Worm (Caenorhabditis elegans) whole organism, mixed stage, embryonic: ENCODE measurements around the gene F13E9.13.

ENCODE experiments used
- M03D4.4 ChIP-seq: sonication (generic microtip); optimal IDR thresholded peaks from 2 replicates; lab custom pipeline; 2017; ENCODE audit warnings: mild to moderate bottlenecking, missing genetic modification characterization, missing compliant biosample characterization
- bed-3 ChIP-seq: fragments of 200-800 bp; sonication (Bioruptor generic); optimal IDR thresholded peaks from 3 replicates; lab custom pipeline; 2018; ENCODE audit warnings: mild to moderate bottlenecking, missing genetic modification characterization, moderate library complexity, missing compliant biosample characterization
- blmp-1 ChIP-seq: fragments of 150-350 bp; optimal IDR thresholded peaks from 2 replicates; lab custom pipeline; 2014; ENCODE audit warnings: missing biosample characterization, missing genetic modification characterization
- ceh-43 ChIP-seq: fragments of 200-800 bp; sonication (Bioruptor generic); optimal IDR thresholded peaks from 2 replicates; lab custom pipeline; 2018; ENCODE audit warnings: mild to moderate bottlenecking, missing genetic modification characterization, moderate library complexity, missing compliant biosample characterization
- ces-1 ChIP-seq: fragments of 150-350 bp; optimal IDR thresholded peaks from 2 replicates; lab custom pipeline; 2014; ENCODE audit warnings: missing biosample characterization, missing genetic modification reagents, missing genetic modification characterization
- cnd-1 ChIP-seq: fragments of 200-800 bp; sonication (Bioruptor generic); optimal IDR thresholded peaks from 2 replicates; lab custom pipeline; 2018; ENCODE audit warnings: mild to moderate bottlenecking, missing genetic modification characterization, missing compliant biosample characterization
- drap-1 ChIP-seq: fragments of 200-800 bp; sonication (Bioruptor generic); optimal IDR thresholded peaks from 3 replicates; lab custom pipeline; 2018; ENCODE audit warnings: mild to moderate bottlenecking, missing genetic modification characterization, missing compliant biosample characterization
- elt-1 ChIP-seq: sonication (generic microtip); optimal IDR thresholded peaks from 2 replicates; lab custom pipeline; 2017; ENCODE audit warnings: missing genetic modification characterization, mild to moderate bottlenecking, missing compliant biosample characterization, antibody characterized with exemption, moderate library complexity, borderline replicate concordance; ENCODE audit not compliant: insufficient read depth
- flh-1 ChIP-seq: fragments of 200-800 bp; sonication (Bioruptor generic); optimal IDR thresholded peaks from 2 replicates; lab custom pipeline; 2018; ENCODE audit warnings: mild to moderate bottlenecking, missing genetic modification characterization, moderate library complexity, missing compliant biosample characterization
- ham-2 ChIP-seq: fragments of 200-800 bp; sonication (Bioruptor generic); optimal IDR thresholded peaks from 2 replicates; lab custom pipeline; 2018; ENCODE audit warnings: mild to moderate bottlenecking, missing genetic modification characterization, missing compliant biosample characterization
- hlh-1 ChIP-seq: fragments of 150-350 bp; optimal IDR thresholded peaks from 2 replicates; lab custom pipeline; 2014; ENCODE audit warnings: missing biosample characterization, missing genetic modification reagents, missing genetic modification characterization
- lin-13 ChIP-seq: fragments of 150-350 bp; optimal IDR thresholded peaks from 2 replicates; lab custom pipeline; 2014; ENCODE audit warnings: missing biosample characterization, missing genetic modification characterization
- lin-32 ChIP-seq: fragments of 200-800 bp; sonication (Bioruptor generic); optimal IDR thresholded peaks from 2 replicates; lab custom pipeline; 2018; ENCODE audit warnings: mild to moderate bottlenecking, missing genetic modification characterization, missing compliant biosample characterization
- lsy-2 ChIP-seq: fragments of 150-350 bp; optimal IDR thresholded peaks from 2 replicates; lab custom pipeline; 2014; ENCODE audit warnings: missing biosample characterization, missing genetic modification characterization
- mep-1 ChIP-seq: fragments of 150-350 bp; optimal IDR thresholded peaks from 2 replicates; lab custom pipeline; 2017; ENCODE audit warnings: missing biosample characterization, missing genetic modification reagents, missing genetic modification characterization, inconsistent platforms
- mls-2 ChIP-seq: sonication (generic microtip); optimal IDR thresholded peaks from 2 replicates; lab custom pipeline; 2016; ENCODE audit warnings: mild to moderate bottlenecking, missing genetic modification characterization, moderate library complexity, missing compliant biosample characterization
- nhr-12 ChIP-seq: fragments of 150-350 bp; optimal IDR thresholded peaks from 2 replicates; lab custom pipeline; 2014; ENCODE audit warnings: missing biosample characterization, missing genetic modification characterization
- nhr-2 ChIP-seq: fragments of 150-350 bp; optimal IDR thresholded peaks from 2 replicates; lab custom pipeline; 2014; ENCODE audit warnings: missing biosample characterization, missing genetic modification characterization
- nhr-237 ChIP-seq: fragments of 150-350 bp; optimal IDR thresholded peaks from 2 replicates; lab custom pipeline; 2014; ENCODE audit warnings: missing biosample characterization, missing genetic modification characterization
- nhr-28 ChIP-seq: fragments of 150-350 bp; optimal IDR thresholded peaks from 2 replicates; lab custom pipeline; 2014; ENCODE audit warnings: missing biosample characterization, missing genetic modification characterization
- nhr-76 ChIP-seq: sonication (generic microtip); optimal IDR thresholded peaks from 2 replicates; lab custom pipeline; 2017; ENCODE audit warnings: missing biosample characterization, missing genetic modification characterization
- pha-4 ChIP-seq: fragments of 150-350 bp; optimal IDR thresholded peaks from 2 replicates; lab custom pipeline; 2018; ENCODE audit warnings: missing biosample characterization, missing genetic modification reagents, missing genetic modification characterization
- sem-2 ChIP-seq: fragments of 200-800 bp; sonication (Bioruptor generic); optimal IDR thresholded peaks from 2 replicates; lab custom pipeline; 2018; ENCODE audit warnings: mild to moderate bottlenecking, missing genetic modification characterization, missing compliant biosample characterization
- snpc-4 ChIP-seq: fragments of 150-350 bp; optimal IDR thresholded peaks from 2 replicates; lab custom pipeline; 2014; ENCODE audit warnings: missing biosample characterization, missing genetic modification characterization
- sptf-1 ChIP-seq: sonication (generic microtip); optimal IDR thresholded peaks from 2 replicates; lab custom pipeline; 2017; ENCODE audit warnings: mild to moderate bottlenecking, missing genetic modification characterization, moderate library complexity, missing compliant biosample characterization
- tbx-8 ChIP-seq: fragments of 200-800 bp; sonication (Bioruptor generic); optimal IDR thresholded peaks from 2 replicates; lab custom pipeline; 2018; ENCODE audit warnings: mild to moderate bottlenecking, missing genetic modification characterization, moderate library complexity, missing compliant biosample characterization
- unc-39 ChIP-seq: fragments of 150-350 bp; optimal IDR thresholded peaks from 2 replicates; lab custom pipeline; 2014; ENCODE audit warnings: missing biosample characterization, missing genetic modification characterization
- unc-62 ChIP-seq: fragments of 150-350 bp; optimal IDR thresholded peaks from 2 replicates; lab custom pipeline; 2014; ENCODE audit warnings: missing biosample characterization, missing genetic modification reagents, missing genetic modification characterization
- zip-8 ChIP-seq: fragments of 150-350 bp; optimal IDR thresholded peaks from 2 replicates; lab custom pipeline; 2014; ENCODE audit warnings: missing biosample characterization, missing genetic modification characterization
- ztf-11 ChIP-seq: fragments of 150-350 bp; optimal IDR thresholded peaks from 2 replicates; lab custom pipeline; 2014; ENCODE audit warnings: missing biosample characterization, missing genetic modification characterization

The F13E9.13 gene

DNA sequence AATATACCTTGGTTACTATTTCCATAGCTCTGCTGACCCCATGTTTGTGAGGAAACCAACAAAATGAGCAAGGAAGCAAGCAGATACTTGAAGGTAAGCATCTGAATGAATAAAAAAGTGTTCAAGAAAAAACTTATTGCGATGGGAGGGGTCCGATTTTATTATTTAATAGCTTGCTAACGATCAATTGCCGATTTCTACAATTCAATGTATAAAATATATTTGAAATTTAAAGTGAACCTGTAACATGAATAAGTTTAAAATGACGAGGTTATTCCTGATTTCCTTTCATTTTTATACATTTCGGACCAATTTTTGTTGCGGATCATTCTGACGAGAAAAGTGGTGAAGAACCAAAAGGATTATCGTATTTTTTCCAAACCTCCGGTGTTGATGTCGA lies 15.2 kb downstream of the F13E9.13 start, which contains the start of gene srlf-13:
srlf-13 (minus strand) TSS at position 101 of the 400 bp plus-strand sequence.
- TF ChIP-seq nhr-2 (tag; lab: Kevin White, UChicago) (no peak), flh-1 (GFP tag; lab: Kevin White, UChicago) (no peak), nhr-76 (tag; lab: Kevin White, UChicago) (no peak), snpc-4 (tag; lab: Kevin White, UChicago) (no peak), sptf-1 (tag; lab: Kevin White, UChicago) (no peak), lsy-2 (tag; lab: Kevin White, UChicago) (no peak), ces-1 (no peak), tbx-8 (GFP tag; lab: Kevin White, UChicago) (no peak), nhr-12 (no peak), mep-1 (no peak), ztf-11 (no peak), nhr-28 (tag; lab: Kevin White, UChicago) (no peak), drap-1 (GFP tag; lab: Kevin White, UChicago) (no peak), sem-2 (GFP tag; lab: Kevin White, UChicago) (no peak), lin-13 (tag; lab: Kevin White, UChicago) (no peak)
- TF ChIP-seq, all 35 proteins: peak for 0

DNA sequence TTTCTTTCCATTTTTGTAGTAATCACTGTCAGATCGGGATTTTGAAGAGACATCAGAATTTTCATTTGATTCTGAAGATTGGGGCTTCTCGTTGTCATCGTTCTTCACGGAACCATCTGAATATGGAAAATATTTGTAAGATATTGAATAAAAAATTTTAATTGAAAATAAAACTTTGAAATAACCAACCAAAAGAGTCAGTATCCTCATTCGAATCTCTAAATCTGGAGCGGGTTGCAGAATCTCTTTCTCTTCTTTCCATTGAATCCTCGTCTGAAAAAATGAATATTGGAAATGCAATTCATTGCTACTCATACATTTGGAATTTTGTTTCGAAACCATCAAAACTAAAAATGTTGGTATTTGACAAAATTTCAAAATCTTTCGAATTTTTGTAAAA lies 16.8 kb downstream of the F13E9.13 start:
- TF ChIP-seq unc-39 (tag; lab: Kevin White, UChicago) (no peak), tbx-8 (GFP tag; lab: Kevin White, UChicago) (no peak), mls-2 (tag; lab: Kevin White, UChicago) (no peak), mep-1 (no peak), cnd-1 (tag; lab: Kevin White, UChicago) (no peak), lsy-2 (tag; lab: Kevin White, UChicago) (no peak), lin-32 (GFP tag; lab: Kevin White, UChicago) (no peak), hlh-1 (tag; lab: Kevin White, UChicago) (no peak), nhr-76 (tag; lab: Kevin White, UChicago) (no peak), sem-2 (GFP tag; lab: Kevin White, UChicago) (no peak), zip-8 (tag; lab: Kevin White, UChicago) (no peak), ceh-43 (GFP tag; lab: Kevin White, UChicago) (no peak), ham-2 (GFP tag; lab: Kevin White, UChicago) (no peak), drap-1 (GFP tag; lab: Kevin White, UChicago) (no peak), blmp-1 (tag; lab: Kevin White, UChicago) (no peak), sptf-1 (tag; lab: Kevin White, UChicago) (no peak), M03D4.4 (tag; lab: Kevin White, UChicago) (no peak), pha-4 (no peak), ztf-11 (no peak)

DNA sequence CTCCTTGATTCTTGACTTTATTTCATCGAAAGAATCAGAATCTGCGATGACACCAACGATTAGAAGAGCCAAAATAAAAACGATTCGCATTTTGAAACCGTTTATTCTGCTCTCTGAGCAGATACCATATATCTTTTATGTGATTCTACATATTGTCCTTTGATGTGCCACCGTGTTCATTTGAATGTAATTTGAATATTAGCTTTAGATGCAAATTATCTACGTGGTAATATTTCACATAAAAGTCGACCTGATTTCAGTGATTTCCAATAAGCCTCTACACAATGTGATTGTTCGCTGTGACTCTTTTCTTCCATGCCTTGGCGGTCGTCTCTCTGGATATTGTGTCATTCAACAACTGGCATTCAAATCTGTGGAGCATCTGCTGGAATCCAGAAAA lies 17.7 kb downstream of the F13E9.13 start, which contains the start of the genes F13E9.9 and F13E9.19:
F13E9.9 (minus strand) TSS at position 101 of the 400 bp plus-strand sequence.
F13E9.19 (plus strand) TSS at position 316 of the 400 bp plus-strand sequence.
- no peak for TF ChIP-seq ces-1
- TF ChIP-seq nhr-12 = no peak
- no peak for TF ChIP-seq drap-1 (GFP tag; lab: Kevin White, UChicago)
- TF ChIP-seq pha-4 = no peak
- TF ChIP-seq nhr-2 (tag; lab: Kevin White, UChicago) = no peak
- no peak for TF ChIP-seq nhr-237
- no peak for TF ChIP-seq bed-3 (GFP tag; lab: Kevin White, UChicago)
- TF ChIP-seq lsy-2 (tag; lab: Kevin White, UChicago) = no peak
- TF ChIP-seq nhr-28 (tag; lab: Kevin White, UChicago) = no peak
- no peak for TF ChIP-seq elt-1 (tag; lab: Kevin White, UChicago)
- no peak for TF ChIP-seq mep-1
- TF ChIP-seq sptf-1 (tag; lab: Kevin White, UChicago) = no peak

DNA sequence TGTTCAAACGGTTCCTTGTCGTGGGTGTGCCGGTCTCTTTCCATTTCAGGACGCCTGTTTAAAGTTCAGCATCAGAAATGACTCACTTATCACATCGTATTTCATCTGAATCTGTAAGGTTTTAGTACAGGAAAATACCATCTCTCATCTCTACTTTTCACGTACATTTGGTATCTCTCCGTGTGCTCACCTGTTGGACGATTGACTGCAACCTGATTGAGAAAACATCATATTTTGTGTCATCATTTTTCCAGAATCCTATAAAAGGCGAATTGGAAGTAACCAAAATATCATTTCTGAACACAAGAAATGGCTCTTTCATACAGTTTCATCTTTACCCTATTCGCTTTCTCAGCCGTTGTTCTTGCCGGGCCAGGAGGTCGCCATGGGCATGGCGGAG lies 18.7 kb downstream of the F13E9.13 start, which contains the start of gene srlf-30:
srlf-30 (plus strand) TSS at position 301 of the 400 bp plus-strand sequence.
- no peak for TF ChIP-seq unc-62
- no peak for TF ChIP-seq drap-1 (GFP tag; lab: Kevin White, UChicago)
- no peak for TF ChIP-seq mep-1
- TF ChIP-seq cnd-1 (tag; lab: Kevin White, UChicago) = no peak
- no peak for TF ChIP-seq mls-2 (tag; lab: Kevin White, UChicago)
- TF ChIP-seq blmp-1 (tag; lab: Kevin White, UChicago) = no peak
- no peak for TF ChIP-seq nhr-2 (tag; lab: Kevin White, UChicago)
- TF ChIP-seq ces-1 = no peak
- no peak for TF ChIP-seq unc-39 (tag; lab: Kevin White, UChicago)
- TF ChIP-seq nhr-237 = no peak
- no peak for TF ChIP-seq ham-2 (GFP tag; lab: Kevin White, UChicago)
- TF ChIP-seq zip-8 (tag; lab: Kevin White, UChicago) = no peak
- TF ChIP-seq M03D4.4 (tag; lab: Kevin White, UChicago) = no peak
- no peak for TF ChIP-seq snpc-4 (tag; lab: Kevin White, UChicago)
- no peak for TF ChIP-seq sem-2 (GFP tag; lab: Kevin White, UChicago)
- no peak for TF ChIP-seq bed-3 (GFP tag; lab: Kevin White, UChicago)
- no peak for TF ChIP-seq lsy-2 (tag; lab: Kevin White, UChicago)
